Worm (Caenorhabditis elegans): ENCODE data around the gene D1014.13.

DNA sequence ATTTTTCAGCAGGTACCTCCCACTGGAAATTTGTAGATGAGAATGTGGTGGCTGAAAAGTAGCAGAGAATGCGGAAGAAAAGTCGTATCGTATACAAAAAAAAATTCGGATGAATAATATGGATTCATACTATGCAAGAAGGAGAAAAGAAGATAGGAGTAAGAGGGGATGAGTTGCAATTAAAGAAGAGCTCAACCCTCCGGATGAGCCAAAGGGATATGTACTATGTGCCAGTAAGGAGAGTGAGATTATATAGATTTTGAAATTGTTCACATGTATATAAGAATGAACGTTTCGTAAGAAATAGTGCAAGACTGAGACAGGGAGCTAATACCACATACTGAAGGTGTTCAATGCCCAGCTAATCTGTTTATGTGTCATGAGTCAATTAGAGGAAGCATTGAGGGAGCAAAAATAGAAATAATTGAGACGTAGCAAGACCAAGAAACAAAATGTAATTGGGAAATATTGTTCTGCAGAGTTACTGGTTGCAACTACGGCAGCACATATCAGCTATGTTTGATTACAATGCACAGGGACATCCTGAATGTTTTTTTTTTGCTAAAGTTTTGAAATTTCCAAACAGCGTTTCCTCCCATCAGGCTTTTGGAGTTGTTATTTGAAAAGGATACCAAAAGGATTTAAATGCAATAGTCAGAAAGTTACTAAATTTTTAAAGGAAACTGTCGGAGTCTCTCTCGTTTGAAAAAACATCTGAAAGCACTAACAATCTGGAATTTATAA is 23.0 kb downstream of the D1014.13 start, which contains the start of gene F20D6.8:
- TF ChIP-seq flt-1 (GFP tag; IDR thresholded peaks at IDR 0.05) (no peak), tra-4 (tag; optimal IDR thresholded peaks at IDR 0.05) (no peak), B0310.2 (tag; optimal IDR thresholded peaks at IDR 0.05) (no peak), hmbx-1 (tag; optimal IDR thresholded peaks at IDR 0.05) (no peak), hmg-4 (GFP tag; optimal IDR thresholded peaks at IDR 0.05) (no peak), ceh-36 (tag; optimal IDR thresholded peaks at IDR 0.05) (no peak), ama-1 (optimal IDR thresholded peaks at IDR 0.05) (no peak), pes-1 (GFP tag; IDR thresholded peaks at IDR 0.05) (no peak)

All from whole organism, early embryonic.